Fruit fly (Drosophila melanogaster): Measurements from ENCODE around the gene CG8568.

Gene CG8568

dm6 chrX:17423310-17423945 is 28.9 kb downstream of the CG8568 start, which contains the start of gene ENGase:
Gene ENGase, plus strand, starts transcription at chrX:17423591.
- TF ChIP-seq usp (GFP tag; optimal IDR thresholded peaks at IDR 0.05) = no peak
- peak; percentile 28 for TF ChIP-seq CG8478 (optimal IDR thresholded peaks at IDR 0.05)
- no peak for TF ChIP-seq pan (optimal IDR thresholded peaks at IDR 0.05)

- TF ChIP-seq CG8478 (optimal IDR thresholded peaks at IDR 0.05) (no peak), psq (optimal IDR thresholded peaks at IDR 0.05) (no peak), Dll (optimal IDR thresholded peaks at IDR 0.05) (no peak), usp (GFP tag; optimal IDR thresholded peaks at IDR 0.05) (no peak), EcR (GFP tag; optimal IDR thresholded peaks at IDR 0.05) (no peak)
These were observed 30.4 kb downstream of the CG8568 start, which contains the start of gene CG8611 for dm6 chrX:17421987-17422386. Gene CG8611, minus strand, starts transcription at chrX:17422145.

- TF ChIP-seq Dll (optimal IDR thresholded peaks at IDR 0.05) = no peak
- TF ChIP-seq pan (optimal IDR thresholded peaks at IDR 0.05) = no peak
- no peak for TF ChIP-seq psq (optimal IDR thresholded peaks at IDR 0.05)
- TF ChIP-seq usp (GFP tag; optimal IDR thresholded peaks at IDR 0.05) = no peak
- no peak for TF ChIP-seq EcR (GFP tag; optimal IDR thresholded peaks at IDR 0.05)
- TF ChIP-seq CG8478 (optimal IDR thresholded peaks at IDR 0.05) = no peak
These were observed 44.6 kb downstream of the CG8568 start for dm6 chrX:17407737-17408136.

dm6 chrX:17404883-17405282 is 47.5 kb downstream of the CG8568 start:
- no peak for TF ChIP-seq usp (GFP tag; optimal IDR thresholded peaks at IDR 0.05)
- no peak for TF ChIP-seq psq (optimal IDR thresholded peaks at IDR 0.05)
- TF ChIP-seq CG8478 (optimal IDR thresholded peaks at IDR 0.05) = no peak
- TF ChIP-seq EcR (GFP tag; optimal IDR thresholded peaks at IDR 0.05) = no peak
- TF ChIP-seq pan (optimal IDR thresholded peaks at IDR 0.05) = no peak
- no peak for TF ChIP-seq Dll (optimal IDR thresholded peaks at IDR 0.05)
